Worm (Caenorhabditis elegans) whole organism, midembryonic: ENCODE data around the gene F18A11.2.

Experiments used
- T22C8.4 ChIP-seq: fragments of 200-800 bp; sonication (Bioruptor generic); IDR thresholded peaks from 2 replicates; pipeline ENCODE4 v1.3.6; 2022; ENCODE audit warnings: missing genetic modification characterization, missing compliant biosample characterization
- flt-1 ChIP-seq: fragments of 200-800 bp; sonication (Bioruptor generic); IDR thresholded peaks from 2 replicates; pipeline ENCODE4 v1.3.6; 2022; ENCODE audit warnings: missing genetic modification characterization, missing compliant biosample characterization
- ztf-29 ChIP-seq: fragments of 200-800 bp; sonication (Bioruptor generic); IDR thresholded peaks from 2 replicates; pipeline ENCODE4 v1.3.6; 2022; ENCODE audit warnings: missing genetic modification reagents, missing genetic modification characterization, missing compliant biosample characterization

ce11 chrII:13030567-13031188 is 821 bp upstream of the F18A11.2 start:
- no peak for TF ChIP-seq ztf-29 (GFP tag; lab: Robert Waterston, UW)
- TF ChIP-seq T22C8.4 (GFP tag; lab: Robert Waterston, UW) = no peak
- no peak for TF ChIP-seq flt-1 (GFP tag; lab: Robert Waterston, UW)
